Worm (Caenorhabditis elegans) whole organism, L4 larva: Measurements from ENCODE around the gene gst-11.

Source experiments
- nhr-11 ChIP-seq: fragments of 150-350 bp; optimal IDR thresholded peaks from 2 replicates; lab custom pipeline; 2014; ENCODE audit warnings: missing biosample characterization, missing genetic modification characterization
- nhr-25 ChIP-seq: sonication (generic microtip); optimal IDR thresholded peaks from 2 replicates; lab custom pipeline; 2017; ENCODE audit warnings: missing genetic modification characterization, mild to moderate bottlenecking, missing compliant biosample characterization, antibody characterized with exemption, moderate library complexity, borderline replicate concordance; ENCODE audit not compliant: insufficient read depth
- unc-39 ChIP-seq: sonication (generic microtip); optimal IDR thresholded peaks from 2 replicates; lab custom pipeline; 2017; ENCODE audit warnings: missing biosample characterization, missing genetic modification characterization
- zfp-2 ChIP-seq: sonication (generic microtip); optimal IDR thresholded peaks from 2 replicates; lab custom pipeline; 2016; ENCODE audit warnings: mild to moderate bottlenecking, missing genetic modification characterization, missing compliant biosample characterization
- zfp-3 ChIP-seq: fragments of 200-800 bp; sonication (Bioruptor generic); conservative IDR thresholded peaks from 2 replicates; pipeline ENCODE4 v1.3.6; 2022; ENCODE audit warnings: missing genetic modification reagents, missing genetic modification characterization, missing compliant biosample characterization

ce11 chrX:3590510-3590909 is 43.0 kb downstream of the gst-11 start:
- TF ChIP-seq zfp-2 (tag; lab: Kevin White, UChicago) = no peak
- no peak for TF ChIP-seq nhr-25 (tag; lab: Kevin White, UChicago)
- no peak for TF ChIP-seq nhr-11 (tag; lab: Kevin White, UChicago)
- TF ChIP-seq unc-39 = no peak
- TF ChIP-seq zfp-3 = no peak
